Worm (Caenorhabditis elegans): Measurements from ENCODE around the gene F10C1.8.

DNA sequence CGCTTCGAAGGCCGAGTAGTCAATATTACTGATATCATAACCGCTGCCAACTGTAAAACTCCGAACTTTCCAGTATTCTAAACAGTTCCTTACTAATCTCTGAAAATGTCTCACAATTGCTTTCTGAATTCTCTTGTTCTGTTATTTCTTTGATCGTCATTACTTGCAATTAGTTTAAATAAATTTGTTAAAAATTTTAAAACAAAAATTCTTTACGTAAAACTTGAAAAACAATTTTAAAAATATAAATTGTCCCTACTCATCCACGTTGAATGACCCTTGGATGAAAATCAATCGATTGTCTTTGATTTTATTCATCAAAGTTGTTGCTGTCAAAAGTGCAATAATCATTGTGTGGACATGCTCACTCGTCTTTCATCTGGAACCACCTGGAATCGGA is 39.9 kb downstream of the F10C1.8 start, which contains the start of gene acdh-8:
- TF ChIP-seq zag-1 (tag; optimal IDR thresholded peaks at IDR 0.05) (no peak), C34B4.2 (tag; optimal IDR thresholded peaks at IDR 0.05) (no peak), pqm-1 (tag; optimal IDR thresholded peaks at IDR 0.05) (no peak), nhr-237 (tag; optimal IDR thresholded peaks at IDR 0.05) (no peak), nhr-28 (tag; optimal IDR thresholded peaks at IDR 0.05) (no peak), fkh-8 (tag; optimal IDR thresholded peaks at IDR 0.05) (no peak)

Data from whole organism, L1 larva.